Worm (Caenorhabditis elegans) whole organism, L3 larva: ENCODE results near the gene T20D4.19.

Experiments used
- R02D3.7 ChIP-seq: fragments of 150-350 bp; optimal IDR thresholded peaks from 2 replicates; lab custom pipeline; 2014; ENCODE audit warnings: missing biosample characterization, missing genetic modification characterization
- ama-1 ChIP-seq: fragments of 150-350 bp; optimal IDR thresholded peaks from 2 replicates; lab custom pipeline; 2018
- ceh-16 ChIP-seq: sonication (generic microtip); optimal IDR thresholded peaks from 2 replicates; lab custom pipeline; 2017; ENCODE audit warnings: missing biosample characterization, missing genetic modification characterization
- ceh-28 ChIP-seq: fragments of 150-350 bp; optimal IDR thresholded peaks from 2 replicates; lab custom pipeline; 2014; ENCODE audit warnings: missing biosample characterization, missing genetic modification reagents, missing genetic modification characterization
- ceh-82 ChIP-seq: fragments of 150-350 bp; optimal IDR thresholded peaks from 2 replicates; lab custom pipeline; 2014; ENCODE audit warnings: missing biosample characterization, missing genetic modification characterization
- daf-12 ChIP-seq: fragments of 150-350 bp; optimal IDR thresholded peaks from 2 replicates; lab custom pipeline; 2014; ENCODE audit warnings: missing biosample characterization, missing genetic modification reagents, missing genetic modification characterization
- egl-27 ChIP-seq: sonication (generic microtip); optimal IDR thresholded peaks from 4 replicates; lab custom pipeline; 2017; ENCODE audit warnings: missing biosample characterization, missing genetic modification reagents, missing genetic modification characterization
- egl-5 ChIP-seq: fragments of 150-350 bp; optimal IDR thresholded peaks from 2 replicates; lab custom pipeline; 2017; ENCODE audit warnings: missing biosample characterization, missing genetic modification reagents, missing genetic modification characterization, inconsistent platforms
- elt-1 ChIP-seq: fragments of 150-350 bp; optimal IDR thresholded peaks from 2 replicates; lab custom pipeline; 2014; ENCODE audit warnings: missing biosample characterization, missing genetic modification characterization
- elt-2 ChIP-seq: sonication (generic microtip); optimal IDR thresholded peaks from 2 replicates; lab custom pipeline; 2016; ENCODE audit warnings: missing genetic modification reagents, mild to moderate bottlenecking, missing genetic modification characterization, missing compliant biosample characterization
- eor-1 ChIP-seq, 2 experiments: fragments of 150-350 bp; optimal IDR thresholded peaks; 2 replicates each; lab custom pipeline; 2014 to 2018; ENCODE audit warnings: missing biosample characterization in 2 of 2, missing genetic modification characterization in 2 of 2
- fkh-2 ChIP-seq: fragments of 150-350 bp; optimal IDR thresholded peaks from 2 replicates; lab custom pipeline; 2014; ENCODE audit warnings: missing biosample characterization, missing genetic modification reagents, missing genetic modification characterization
- hmg-11 ChIP-seq: sonication (generic microtip); optimal IDR thresholded peaks from 2 replicates; lab custom pipeline; 2016; ENCODE audit warnings: missing genetic modification characterization, missing compliant biosample characterization
- jun-1 ChIP-seq: fragments of 150-350 bp; optimal IDR thresholded peaks from 2 replicates; lab custom pipeline; 2014; ENCODE audit warnings: missing biosample characterization, missing genetic modification reagents, missing genetic modification characterization
- lin-15B ChIP-seq: fragments of 150-350 bp; optimal IDR thresholded peaks from 2 replicates; lab custom pipeline; 2014; ENCODE audit warnings: missing biosample characterization, missing genetic modification characterization
- lin-39 ChIP-seq: fragments of 150-350 bp; optimal IDR thresholded peaks from 2 replicates; lab custom pipeline; 2018; ENCODE audit warnings: missing biosample characterization, missing genetic modification reagents, missing genetic modification characterization
- lsy-12 ChIP-seq: sonication (generic microtip); optimal IDR thresholded peaks from 2 replicates; lab custom pipeline; 2016; ENCODE audit warnings: mild to moderate bottlenecking, missing genetic modification characterization, missing compliant biosample characterization
- mdl-1 ChIP-seq: fragments of 150-350 bp; optimal IDR thresholded peaks from 2 replicates; lab custom pipeline; 2014; ENCODE audit warnings: missing biosample characterization, missing genetic modification characterization
- nfya-1 ChIP-seq: sonication (generic microtip); optimal IDR thresholded peaks from 2 replicates; lab custom pipeline; 2017; ENCODE audit warnings: missing genetic modification characterization, mild to moderate bottlenecking, missing compliant biosample characterization, antibody characterized with exemption, moderate library complexity; ENCODE audit not compliant: insufficient read depth
- nhr-11 ChIP-seq: fragments of 150-350 bp; optimal IDR thresholded peaks from 2 replicates; lab custom pipeline; 2014; ENCODE audit warnings: missing biosample characterization, missing genetic modification characterization
- nhr-12 ChIP-seq: fragments of 150-350 bp; optimal IDR thresholded peaks from 2 replicates; lab custom pipeline; 2014; ENCODE audit warnings: missing biosample characterization, missing genetic modification characterization
- nhr-23 ChIP-seq: fragments of 150-350 bp; optimal IDR thresholded peaks from 2 replicates; lab custom pipeline; 2014; ENCODE audit warnings: missing biosample characterization, missing genetic modification reagents, missing genetic modification characterization
- nhr-237 ChIP-seq: fragments of 150-350 bp; optimal IDR thresholded peaks from 2 replicates; lab custom pipeline; 2014; ENCODE audit warnings: missing biosample characterization, missing genetic modification characterization
- nhr-25 ChIP-seq: sonication (generic microtip); optimal IDR thresholded peaks from 2 replicates; lab custom pipeline; 2017; ENCODE audit warnings: missing biosample characterization, missing genetic modification characterization
- nhr-28 ChIP-seq: fragments of 150-350 bp; optimal IDR thresholded peaks from 2 replicates; lab custom pipeline; 2014; ENCODE audit warnings: missing biosample characterization, missing genetic modification characterization
- nhr-43 ChIP-seq: sonication (generic microtip); optimal IDR thresholded peaks from 2 replicates; lab custom pipeline; 2016; ENCODE audit warnings: mild to moderate bottlenecking, missing genetic modification characterization, missing compliant biosample characterization; ENCODE audit not compliant: poor library complexity, severe bottlenecking
- nhr-67 ChIP-seq: fragments of 150-350 bp; optimal IDR thresholded peaks from 2 replicates; lab custom pipeline; 2014; ENCODE audit warnings: missing biosample characterization, missing genetic modification characterization
- nhr-76 ChIP-seq: fragments of 150-350 bp; sonication (generic microtip); optimal IDR thresholded peaks from 5 replicates; lab custom pipeline; 2014; ENCODE audit warnings: missing biosample characterization, missing genetic modification characterization
- nhr-77 ChIP-seq: fragments of 150-350 bp; optimal IDR thresholded peaks from 2 replicates; lab custom pipeline; 2014; ENCODE audit warnings: missing biosample characterization, missing genetic modification characterization
- pqm-1 ChIP-seq: fragments of 150-350 bp; optimal IDR thresholded peaks from 2 replicates; lab custom pipeline; 2017; ENCODE audit warnings: missing biosample characterization, missing genetic modification characterization, inconsistent platforms
- sea-2 ChIP-seq: fragments of 150-350 bp; sonication (generic microtip); optimal IDR thresholded peaks from 4 replicates; lab custom pipeline; 2014; ENCODE audit warnings: missing biosample characterization, missing genetic modification reagents, missing genetic modification characterization
- snpc-4 ChIP-seq: fragments of 150-350 bp; optimal IDR thresholded peaks from 2 replicates; lab custom pipeline; 2014; ENCODE audit warnings: missing biosample characterization, missing genetic modification characterization
- tbx-2 ChIP-seq: sonication (generic microtip); optimal IDR thresholded peaks from 2 replicates; lab custom pipeline; 2016; ENCODE audit warnings: mild to moderate bottlenecking, missing genetic modification characterization, missing compliant biosample characterization
- unc-62 ChIP-seq: fragments of 150-350 bp; sonication (generic microtip); optimal IDR thresholded peaks from 4 replicates; lab custom pipeline; 2014; ENCODE audit warnings: missing biosample characterization, missing genetic modification reagents, missing genetic modification characterization
- ztf-11 ChIP-seq: fragments of 150-350 bp; optimal IDR thresholded peaks from 2 replicates; lab custom pipeline; 2014; ENCODE audit warnings: missing biosample characterization, missing genetic modification characterization

The T20D4.19 gene

DNA sequence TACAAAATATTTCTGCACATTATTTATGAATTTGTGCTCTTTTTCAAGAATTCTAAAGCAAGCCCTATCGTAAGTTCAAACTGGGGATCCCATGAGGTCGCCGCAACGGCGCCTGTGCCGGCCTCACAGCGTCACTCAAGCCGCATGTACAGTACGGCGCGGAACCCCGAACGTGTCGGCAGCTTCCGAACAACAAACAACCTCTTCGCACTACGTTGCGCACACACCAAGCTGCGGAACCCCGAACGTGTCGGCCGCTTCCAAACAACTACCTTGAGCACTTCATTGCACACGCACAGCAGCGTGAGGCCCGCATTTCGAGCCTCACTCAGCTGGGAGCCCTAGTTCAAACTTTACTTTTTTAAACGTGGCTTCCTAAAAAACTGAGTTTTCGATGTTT lies 37.4 kb downstream of the T20D4.19 start:
- no peak for TF ChIP-seq ceh-16
- TF ChIP-seq egl-27 (tag; lab: Kevin White, UChicago), result no peak
- TF ChIP-seq fkh-2, result no peak
- no peak for TF ChIP-seq nhr-12 (tag; lab: Kevin White, UChicago)

DNA sequence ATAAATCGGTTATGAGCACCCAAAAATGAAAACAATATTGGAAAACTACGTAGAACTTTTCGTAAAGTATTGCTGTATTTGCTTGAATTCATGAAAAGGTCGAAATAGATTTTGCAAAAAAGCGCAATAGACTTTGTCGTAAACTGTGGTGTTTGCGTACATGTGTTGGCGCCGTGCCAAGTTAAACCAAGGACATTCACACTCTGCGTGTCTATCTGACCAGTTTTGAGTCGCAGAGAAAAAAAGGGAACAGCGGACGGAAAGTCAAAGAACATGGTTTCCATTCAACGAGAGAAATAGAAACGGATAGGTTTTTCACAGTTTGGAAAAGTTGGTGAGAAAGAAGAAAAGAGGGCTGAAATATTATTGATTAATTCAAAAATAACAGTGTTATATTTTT lies 40.4 kb downstream of the T20D4.19 start:
- TF ChIP-seq fkh-2, result no peak
- peak; percentile 21 for TF ChIP-seq hmg-11
- TF ChIP-seq ztf-11 (tag; lab: Kevin White, UChicago), result no peak
- no peak for TF ChIP-seq nhr-77
- TF ChIP-seq nhr-28 (tag; lab: Kevin White, UChicago), result no peak
- peak; percentile 52 for TF ChIP-seq elt-2 (tag; lab: Kevin White, UChicago)
- TF ChIP-seq elt-1 (tag; lab: Kevin White, UChicago), result peak; percentile 64
- peak; percentile 95 for TF ChIP-seq nhr-23
- peak; percentile 57 for TF ChIP-seq mdl-1 (tag; lab: Kevin White, UChicago)
- TF ChIP-seq eor-1 (tag; optimal IDR thresholded peaks at IDR 0.05; lab: Kevin White, UChicago), result no peak
- TF ChIP-seq daf-12 (tag; lab: Kevin White, UChicago), result no peak
- TF ChIP-seq lsy-12 (tag; lab: Kevin White, UChicago), result peak; percentile 28
- no peak for TF ChIP-seq nhr-67 (tag; lab: Kevin White, UChicago)
- no peak for TF ChIP-seq egl-27 (tag; lab: Kevin White, UChicago)
- peak; percentile 26 for TF ChIP-seq unc-62
- TF ChIP-seq nhr-11, result peak; percentile 66
- peak; percentile 13 for TF ChIP-seq R02D3.7 (tag; lab: Kevin White, UChicago)
- TF ChIP-seq snpc-4, result peak; percentile 69
- TF ChIP-seq jun-1, result peak; percentile 82
- TF ChIP-seq lin-15B (tag; lab: Kevin White, UChicago), result peak; percentile 67
- peak; percentile 29 for TF ChIP-seq nhr-76 (tag; lab: Kevin White, UChicago)
- TF ChIP-seq ceh-82 (tag; lab: Kevin White, UChicago), result no peak
- TF ChIP-seq lin-39, result peak; percentile 43
- TF ChIP-seq ama-1, result no peak
- peak; percentile 94 for TF ChIP-seq nhr-43 (tag; lab: Kevin White, UChicago)
- TF ChIP-seq tbx-2 (tag; lab: Kevin White, UChicago), result peak; percentile 61
- TF ChIP-seq sea-2 (GFP tag; lab: Kevin White, UChicago), result no peak
- no peak for TF ChIP-seq pqm-1 (tag; lab: Kevin White, UChicago)
- TF ChIP-seq nfya-1, result peak; percentile 85
- TF ChIP-seq nhr-12 (tag; lab: Kevin White, UChicago), result no peak
- TF ChIP-seq ceh-28 (tag; lab: Kevin White, UChicago), result peak; percentile 31
- peak; percentile 98 for TF ChIP-seq nhr-25 (tag; lab: Kevin White, UChicago)
- TF ChIP-seq egl-5 (tag; lab: Kevin White, UChicago), result peak; percentile 73

DNA sequence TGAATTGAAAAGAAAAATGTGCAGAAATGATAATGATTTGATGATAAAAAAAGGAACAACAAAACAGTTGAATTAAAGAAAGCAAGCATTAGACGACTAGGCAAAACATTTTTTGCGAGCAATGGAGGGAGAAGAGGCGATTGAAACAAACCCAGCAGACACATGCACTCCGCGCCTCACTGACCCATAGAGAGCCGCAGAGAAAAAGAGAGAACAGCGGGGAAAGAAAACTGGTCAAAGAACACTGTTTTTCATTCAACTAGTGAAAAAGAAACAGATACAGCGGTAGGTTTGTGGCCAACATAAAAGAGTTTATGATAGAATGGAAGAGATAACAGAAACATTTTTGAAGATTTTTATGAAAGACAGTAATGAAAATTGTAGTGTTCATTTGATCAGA lies 43.1 kb downstream of the T20D4.19 start:
- TF ChIP-seq nhr-23, result peak; percentile 31
- peak; percentile 36 for TF ChIP-seq ceh-28 (tag; lab: Kevin White, UChicago)
- no peak for TF ChIP-seq nhr-76 (tag; lab: Kevin White, UChicago)
- peak; percentile 3 for TF ChIP-seq lin-39
- TF ChIP-seq nhr-237 (tag; lab: Kevin White, UChicago), result no peak
- peak; percentile 64 for TF ChIP-seq elt-2 (tag; lab: Kevin White, UChicago)
- peak; percentile 17 for TF ChIP-seq jun-1
- TF ChIP-seq pqm-1 (tag; lab: Kevin White, UChicago), result peak; percentile 62
- TF ChIP-seq, all 47 proteins: peak for 6
